Worm (Caenorhabditis elegans) whole organism, L1 larva: ENCODE results near the gene col-12.
A peak's percentile ranks its signal among the peaks of the same experiment; 100 is the strongest.

ENCODE experiments used
- C04F5.9 ChIP-seq: sonication (generic microtip); optimal IDR thresholded peaks from 2 replicates; lab custom pipeline; 2016; ENCODE audit warnings: missing genetic modification characterization, missing compliant biosample characterization
- C34B4.2 ChIP-seq: sonication (generic microtip); optimal IDR thresholded peaks from 2 replicates; lab custom pipeline; 2017; ENCODE audit warnings: mild to moderate bottlenecking, missing genetic modification characterization, missing compliant biosample characterization
- Y116A8C.19 ChIP-seq: sonication (generic microtip); optimal IDR thresholded peaks from 2 replicates; lab custom pipeline; 2016; ENCODE audit warnings: missing compliant biosample characterization, missing genetic modification characterization, borderline replicate concordance
- aha-1 ChIP-seq: fragments of 150-350 bp; optimal IDR thresholded peaks from 2 replicates; lab custom pipeline; 2014; ENCODE audit warnings: missing biosample characterization, missing genetic modification characterization
- alr-1 ChIP-seq: fragments of 200-800 bp; sonication (Bioruptor generic); optimal IDR thresholded peaks from 2 replicates; lab custom pipeline; 2018; ENCODE audit warnings: borderline replicate concordance, mild to moderate bottlenecking, missing genetic modification characterization, missing compliant biosample characterization
- ama-1 ChIP-seq: fragments of 150-350 bp; optimal IDR thresholded peaks from 2 replicates; lab custom pipeline; 2014
- blmp-1 ChIP-seq: fragments of 150-350 bp; optimal IDR thresholded peaks from 2 replicates; lab custom pipeline; 2014; ENCODE audit warnings: missing biosample characterization, missing genetic modification characterization
- ceh-63 ChIP-seq: fragments of 200-800 bp; sonication (Bioruptor generic); optimal IDR thresholded peaks from 2 replicates; lab custom pipeline; 2018; ENCODE audit warnings: mild to moderate bottlenecking, missing genetic modification characterization, missing compliant biosample characterization
- ceh-8 ChIP-seq: fragments of 200-800 bp; sonication (Bioruptor generic); optimal IDR thresholded peaks from 2 replicates; lab custom pipeline; 2018; ENCODE audit warnings: mild to moderate bottlenecking, missing genetic modification characterization, moderate library complexity, missing compliant biosample characterization
- ceh-82 ChIP-seq, 3 experiments: fragments of 150-350 bp in 1 of 3; sonication (generic microtip) in 2 of 3; optimal IDR thresholded peaks; 2 replicates each; lab custom pipeline; 2014 to 2017; ENCODE audit warnings: missing biosample characterization in 3 of 3, missing genetic modification characterization in 3 of 3
- ceh-90 ChIP-seq: sonication (generic microtip); optimal IDR thresholded peaks from 2 replicates; lab custom pipeline; 2016; ENCODE audit warnings: missing genetic modification characterization, missing compliant biosample characterization
- ces-1 ChIP-seq: fragments of 150-350 bp; optimal IDR thresholded peaks from 2 replicates; lab custom pipeline; 2014; ENCODE audit warnings: missing biosample characterization, missing genetic modification reagents, missing genetic modification characterization
- dpl-1 ChIP-seq, 3 experiments: fragments of 150-350 bp in 2 of 3; sonication (generic microtip) in 1 of 3; optimal IDR thresholded peaks; 2 replicates each; lab custom pipeline; 2014 to 2017; ENCODE audit warnings: missing biosample characterization in 3 of 3, missing genetic modification characterization in 3 of 3, missing genetic modification reagents in 3 of 3
- efl-1 ChIP-seq, 4 experiments: fragments of 150-350 bp; optimal IDR thresholded peaks in 3 of 4; peaks in 1 of 4; 1 replicate in 1 of 4; 2 replicates in 3 of 4; lab custom pipeline; 2014; ENCODE audit warnings: missing biosample characterization in 2 of 4, missing genetic modification characterization in 2 of 4, missing genetic modification reagents in 2 of 4
- egl-13 ChIP-seq: sonication (generic microtip); optimal IDR thresholded peaks from 2 replicates; lab custom pipeline; 2016; ENCODE audit warnings: missing genotype, missing genetic modification reagents, missing genetic modification characterization, missing compliant biosample characterization
- egl-27 ChIP-seq, 2 experiments: fragments of 150-350 bp in 1 of 2; sonication (generic microtip); optimal IDR thresholded peaks; 3 replicates each; lab custom pipeline; 2017 to 2018; ENCODE audit warnings: missing biosample characterization in 2 of 2, missing genetic modification characterization in 2 of 2, missing genetic modification reagents in 2 of 2
- fkh-4 ChIP-seq: sonication (generic microtip); optimal IDR thresholded peaks from 2 replicates; lab custom pipeline; 2016; ENCODE audit warnings: missing compliant biosample characterization, missing genetic modification characterization, borderline replicate concordance
- fkh-8 ChIP-seq: sonication (generic microtip); optimal IDR thresholded peaks from 2 replicates; lab custom pipeline; 2016; ENCODE audit warnings: mild to moderate bottlenecking, missing genetic modification characterization, missing compliant biosample characterization
- fos-1 ChIP-seq: fragments of 150-350 bp; optimal IDR thresholded peaks from 2 replicates; lab custom pipeline; 2014; ENCODE audit warnings: missing biosample characterization, missing genetic modification characterization
- hlh-17 ChIP-seq: fragments of 200-800 bp; sonication (Bioruptor generic); optimal IDR thresholded peaks from 2 replicates; lab custom pipeline; 2018; ENCODE audit warnings: missing genetic modification characterization, mild to moderate bottlenecking, missing compliant biosample characterization, moderate library complexity, borderline replicate concordance
- hlh-4 ChIP-seq: sonication (generic microtip); optimal IDR thresholded peaks from 2 replicates; lab custom pipeline; 2016; ENCODE audit warnings: mild to moderate bottlenecking, missing genetic modification characterization, missing compliant biosample characterization
- irx-1 ChIP-seq: sonication (generic microtip); optimal IDR thresholded peaks from 2 replicates; lab custom pipeline; 2016; ENCODE audit warnings: missing genetic modification characterization, missing compliant biosample characterization
- isw-1 ChIP-seq: fragments of 200-800 bp; sonication (Bioruptor generic); IDR thresholded peaks from 2 replicates; pipeline ENCODE4 v1.3.6; 2022; ENCODE audit warnings: missing genetic modification characterization, missing compliant biosample characterization
- jun-1 ChIP-seq: fragments of 150-350 bp; optimal IDR thresholded peaks from 2 replicates; lab custom pipeline; 2014; ENCODE audit warnings: missing biosample characterization, missing genetic modification reagents, missing genetic modification characterization
- lin-14 ChIP-seq: fragments of 200-800 bp; sonication (Bioruptor generic); optimal IDR thresholded peaks from 2 replicates; lab custom pipeline; 2018; ENCODE audit warnings: mild to moderate bottlenecking, missing genetic modification characterization, moderate library complexity, missing compliant biosample characterization
- lin-35 ChIP-seq, 2 experiments: fragments of 150-350 bp; optimal IDR thresholded peaks; 2 replicates each; lab custom pipeline; 2014; ENCODE audit warnings: missing biosample characterization in 2 of 2, missing genetic modification characterization in 2 of 2, missing genetic modification reagents in 2 of 2
- lir-3 ChIP-seq: sonication (generic microtip); optimal IDR thresholded peaks from 2 replicates; lab custom pipeline; 2016; ENCODE audit warnings: mild to moderate bottlenecking, missing genetic modification characterization, moderate library complexity, missing compliant biosample characterization; ENCODE audit not compliant: poor library complexity
- mef-2 ChIP-seq: fragments of 150-350 bp; optimal IDR thresholded peaks from 2 replicates; lab custom pipeline; 2014; ENCODE audit warnings: missing biosample characterization, missing genetic modification characterization
- nhr-12 ChIP-seq: sonication (generic microtip); optimal IDR thresholded peaks from 2 replicates; lab custom pipeline; 2017; ENCODE audit warnings: missing biosample characterization, missing genetic modification characterization
- nhr-237 ChIP-seq: fragments of 150-350 bp; optimal IDR thresholded peaks from 2 replicates; lab custom pipeline; 2014; ENCODE audit warnings: missing biosample characterization, missing genetic modification characterization
- nhr-47 ChIP-seq: sonication (generic microtip); optimal IDR thresholded peaks from 2 replicates; lab custom pipeline; 2016; ENCODE audit warnings: mild to moderate bottlenecking, missing genetic modification characterization, moderate library complexity, missing compliant biosample characterization
- nhr-76 ChIP-seq: sonication (generic microtip); optimal IDR thresholded peaks from 2 replicates; lab custom pipeline; 2017; ENCODE audit warnings: missing biosample characterization, missing genetic modification characterization
- nhr-85 ChIP-seq: sonication (generic microtip); peaks from one replicate; lab custom pipeline; 2016; ENCODE audit warnings: missing genetic modification characterization, inconsistent platforms, missing compliant biosample characterization
- nhr-90 ChIP-seq: sonication (generic microtip); optimal IDR thresholded peaks from 2 replicates; lab custom pipeline; 2016; ENCODE audit warnings: mild to moderate bottlenecking, missing genetic modification characterization, missing compliant biosample characterization; ENCODE audit not compliant: poor library complexity
- pag-3 ChIP-seq: sonication (generic microtip); optimal IDR thresholded peaks from 2 replicates; lab custom pipeline; 2017; ENCODE audit warnings: missing genetic modification characterization, mild to moderate bottlenecking, missing compliant biosample characterization, antibody characterized with exemption, borderline replicate concordance; ENCODE audit not compliant: insufficient read depth
- pax-3 ChIP-seq: fragments of 200-800 bp; sonication (Bioruptor generic); optimal IDR thresholded peaks from 2 replicates; lab custom pipeline; 2018; ENCODE audit warnings: mild to moderate bottlenecking, missing genetic modification characterization, moderate library complexity, missing compliant biosample characterization
- snpc-4 ChIP-seq: fragments of 150-350 bp; optimal IDR thresholded peaks from 2 replicates; lab custom pipeline; 2014; ENCODE audit warnings: missing biosample characterization, missing genetic modification characterization
- snu-23 ChIP-seq: sonication (generic microtip); optimal IDR thresholded peaks from 2 replicates; lab custom pipeline; 2016; ENCODE audit warnings: missing genetic modification characterization, missing compliant biosample characterization
- sptf-1 ChIP-seq: fragments of 150-350 bp; optimal IDR thresholded peaks from 2 replicates; lab custom pipeline; 2014; ENCODE audit warnings: missing biosample characterization, missing genetic modification characterization
- sup-37 ChIP-seq: fragments of 200-800 bp; sonication (Bioruptor generic); optimal IDR thresholded peaks from 2 replicates; lab custom pipeline; 2018; ENCODE audit warnings: mild to moderate bottlenecking, missing genetic modification characterization, missing compliant biosample characterization
- swsn-7 ChIP-seq: sonication (generic microtip); optimal IDR thresholded peaks from 2 replicates; lab custom pipeline; 2016; ENCODE audit warnings: missing genetic modification characterization, missing compliant biosample characterization
- tlp-1 ChIP-seq: fragments of 150-350 bp; optimal IDR thresholded peaks from 2 replicates; lab custom pipeline; 2014; ENCODE audit warnings: missing biosample characterization, missing genetic modification characterization
- unc-130 ChIP-seq: fragments of 150-350 bp; optimal IDR thresholded peaks from 2 replicates; lab custom pipeline; 2017; ENCODE audit warnings: missing biosample characterization, missing genetic modification characterization, inconsistent platforms
- unc-30 ChIP-seq: sonication (generic microtip); optimal IDR thresholded peaks from 2 replicates; lab custom pipeline; 2017; ENCODE audit warnings: missing biosample characterization, missing genetic modification characterization
- unc-86 ChIP-seq: sonication (generic microtip); optimal IDR thresholded peaks from 2 replicates; lab custom pipeline; 2016; ENCODE audit warnings: missing genetic modification characterization, missing compliant biosample characterization
- unc-98 ChIP-seq: fragments of 200-800 bp; sonication (Bioruptor generic); IDR thresholded peaks from 2 replicates; pipeline ENCODE4 v1.3.6; 2022; ENCODE audit warnings: missing genetic modification characterization, missing compliant biosample characterization
- vab-15 ChIP-seq: sonication (generic microtip); optimal IDR thresholded peaks from 2 replicates; lab custom pipeline; 2017; ENCODE audit warnings: missing genotype, mild to moderate bottlenecking, missing genetic modification characterization, missing compliant biosample characterization
- xbp-1 ChIP-seq: sonication (generic microtip); optimal IDR thresholded peaks from 2 replicates; lab custom pipeline; 2016; ENCODE audit warnings: missing genetic modification characterization, missing compliant biosample characterization
- zip-4 ChIP-seq: fragments of 200-800 bp; sonication (Bioruptor generic); optimal IDR thresholded peaks from 2 replicates; lab custom pipeline; 2018; ENCODE audit warnings: mild to moderate bottlenecking, missing genetic modification characterization, moderate library complexity, missing compliant biosample characterization
- ztf-11 ChIP-seq, 2 experiments: sonication (generic microtip); optimal IDR thresholded peaks; 2 replicates each; lab custom pipeline; 2016 to 2017; ENCODE audit warnings: missing genetic modification characterization in 2 of 2, missing biosample characterization in 1 of 2, missing compliant biosample characterization in 1 of 2
- ztf-4 ChIP-seq: fragments of 150-350 bp; optimal IDR thresholded peaks from 2 replicates; lab custom pipeline; 2014; ENCODE audit warnings: missing biosample characterization, missing genetic modification characterization

col-12 gene

DNA sequence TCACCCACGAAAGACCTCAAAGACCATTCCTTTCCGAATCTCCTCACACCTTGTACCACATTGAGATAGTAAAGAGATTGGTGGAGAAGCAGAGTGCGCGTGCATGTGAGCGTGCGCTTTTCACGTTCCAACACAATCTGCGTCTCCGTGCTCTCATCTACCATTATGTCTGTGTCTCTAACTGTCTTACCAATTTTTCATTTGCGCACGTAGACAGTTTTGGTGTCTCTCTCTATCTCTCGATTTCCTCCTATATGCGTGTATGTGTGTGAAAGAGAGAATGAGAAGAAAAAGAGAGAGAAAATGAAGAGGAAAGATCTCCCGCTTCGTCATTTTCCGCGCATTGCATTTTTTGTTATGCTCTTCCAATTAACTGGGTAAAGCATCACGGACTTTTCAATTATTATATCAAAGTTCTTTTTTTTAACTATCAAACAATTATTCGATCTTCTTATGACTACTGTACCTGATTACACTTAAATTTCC, 41.7 kb upstream of the col-12 start (continued):
- TF ChIP-seq ztf-11 (tag; optimal IDR thresholded peaks at IDR 0.05; lab: Kevin White, UChicago) (peak in 1 of 2 experiments; percentile 46), C34B4.2 (tag; lab: Kevin White, UChicago) (no peak), ztf-4 (peak; percentile 96), nhr-47 (tag; lab: Kevin White, UChicago) (peak; percentile 95), fkh-4 (tag; lab: Kevin White, UChicago) (no peak), lin-35 (GFP tag; optimal IDR thresholded peaks at IDR 0.05; lab: Kevin White, UChicago) (peak; percentile 85 to 88), tlp-1 (tag; lab: Kevin White, UChicago) (no peak), lir-3 (tag; lab: Kevin White, UChicago) (peak; percentile 75), nhr-237 (tag; lab: Kevin White, UChicago) (peak; percentile 96), unc-86 (tag; lab: Kevin White, UChicago) (peak; percentile 95), ama-1 (lab: Kevin White, UChicago) (peak; percentile 76), ceh-90 (tag; lab: Kevin White, UChicago) (peak; percentile 9), ceh-8 (GFP tag; lab: Kevin White, UChicago) (peak; percentile 77), efl-1 (optimal IDR thresholded peaks at IDR 0.05; lab: Kevin White, UChicago) (peak; percentile 85 to 91), efl-1 (GFP tag; optimal IDR thresholded peaks at IDR 0.05 in 1 of 2; lab: Kevin White, UChicago) (peak; percentile 55 to 96), ces-1 (GFP tag; lab: Kevin White, UChicago) (peak; percentile 26), mef-2 (tag; lab: Kevin White, UChicago) (peak; percentile 70), irx-1 (tag; lab: Kevin White, UChicago) (peak; percentile 84), zip-4 (GFP tag; lab: Kevin White, UChicago) (peak; percentile 56), unc-130 (tag; lab: Kevin White, UChicago) (peak; percentile 74), aha-1 (tag; lab: Kevin White, UChicago) (peak; percentile 100), sptf-1 (tag; lab: Kevin White, UChicago) (no peak), sup-37 (GFP tag; lab: Kevin White, UChicago) (peak; percentile 15), hlh-4 (tag; lab: Kevin White, UChicago) (no peak), unc-98 (GFP tag; lab: Robert Waterston, UW) (no peak; the same call in 1 of the 2 replicates), dpl-1 (GFP tag; optimal IDR thresholded peaks at IDR 0.05; lab: Kevin White, UChicago) (peak; percentile 62 to 71 (median 64)), swsn-7 (tag; lab: Kevin White, UChicago) (peak; percentile 95), isw-1 (GFP tag; lab: Robert Waterston, UW) (peak; percentile 76), blmp-1 (tag; lab: Kevin White, UChicago) (peak; percentile 94), fos-1 (tag; lab: Kevin White, UChicago) (peak; percentile 95), fkh-8 (tag; lab: Kevin White, UChicago) (peak; percentile 99), nhr-90 (peak; percentile 90), Y116A8C.19 (no peak), snu-23 (GFP tag; lab: Kevin White, UChicago) (peak; percentile 98), xbp-1 (peak; percentile 86), ceh-82 (tag; optimal IDR thresholded peaks at IDR 0.05; lab: Kevin White, UChicago) (peak; percentile 93 to 95 (median 94)), vab-15 (tag; lab: Kevin White, UChicago) (peak; percentile 67), unc-30 (tag; lab: Kevin White, UChicago) (no peak), snpc-4 (tag; lab: Kevin White, UChicago) (peak; percentile 60), nhr-85 (tag; lab: Kevin White, UChicago) (peak; percentile 99), nhr-12 (tag; lab: Kevin White, UChicago) (no peak), pag-3 (no peak), ceh-63 (GFP tag; lab: Kevin White, UChicago) (no peak), egl-13 (tag; lab: Kevin White, UChicago) (peak; percentile 93), egl-27 (tag; optimal IDR thresholded peaks at IDR 0.05; lab: Kevin White, UChicago) (peak; percentile 92 to 99), hlh-17 (no peak), pax-3 (tag; lab: Kevin White, UChicago) (peak; percentile 90), alr-1 (tag; lab: Kevin White, UChicago) (no peak), lin-14 (GFP tag; lab: Kevin White, UChicago) (peak; percentile 100), jun-1 (tag; lab: Kevin White, UChicago) (peak; percentile 92), nhr-76 (tag; lab: Kevin White, UChicago) (peak; percentile 47), C04F5.9 (tag; lab: Kevin White, UChicago) (peak; percentile 50)
